Worm (Caenorhabditis elegans) whole organism, L4 larva: ENCODE data around the gene jkk-1.

Experiments used
- T20F7.1 ChIP-seq: fragments of 200-800 bp; sonication (Bioruptor generic); optimal IDR thresholded peaks from 2 replicates; lab custom pipeline; 2018; ENCODE audit warnings: mild to moderate bottlenecking, missing genetic modification characterization, missing compliant biosample characterization
- aha-1 ChIP-seq: fragments of 150-350 bp; peaks from one replicate; lab custom pipeline; 2014; ENCODE audit warnings: missing biosample characterization, missing genetic modification characterization
- nhr-28 ChIP-seq: fragments of 150-350 bp; optimal IDR thresholded peaks from 2 replicates; lab custom pipeline; 2014; ENCODE audit warnings: missing biosample characterization, missing genetic modification characterization

- TF ChIP-seq T20F7.1 (GFP tag; lab: Kevin White, UChicago) = no peak
- peak; percentile 90 for TF ChIP-seq aha-1 (tag; lab: Kevin White, UChicago)
- no peak for TF ChIP-seq nhr-28 (tag; lab: Kevin White, UChicago)
Measured at ce11 chrX:5368220-5368619, at the start of gene jkk-1.
